Fruit fly (Drosophila melanogaster): Measurements from ENCODE around the gene CG34353.
A peak's percentile ranks its signal among the peaks of the same experiment; 100 is the strongest.

DNA sequence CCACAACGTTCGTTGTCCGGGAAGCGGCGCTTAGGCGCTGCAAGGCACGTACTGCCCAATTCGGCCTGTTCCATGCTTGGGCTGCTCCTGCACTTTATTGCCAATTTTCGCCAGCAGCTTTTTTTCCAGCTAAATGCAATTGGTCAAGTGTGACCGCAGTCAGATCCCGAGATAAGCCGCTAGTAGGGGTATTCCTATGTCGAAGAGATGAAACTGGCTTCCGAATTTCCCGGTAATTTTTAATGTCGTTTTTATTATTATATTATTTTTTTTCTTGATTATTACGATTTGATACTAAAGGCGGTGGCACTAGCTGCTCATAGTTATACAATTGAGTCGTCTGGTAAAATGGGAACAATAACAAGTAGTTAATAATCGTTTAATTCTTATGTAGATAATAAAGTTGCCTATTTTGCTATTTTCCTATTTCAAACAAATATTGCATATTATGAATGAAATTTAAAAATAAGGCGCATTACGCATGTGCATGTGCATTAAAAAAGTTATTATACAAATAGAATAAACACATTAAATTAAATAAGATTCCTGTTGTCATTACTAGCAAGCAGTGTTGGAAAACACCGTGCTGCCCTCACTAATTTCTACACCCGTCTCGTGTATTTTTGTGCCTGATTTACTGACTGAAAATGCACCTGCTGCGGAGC lies 10.8 kb upstream of the CG34353 start, which contains the start of the genes CG5003 and mRpS22:
- TF ChIP-seq CG7045 (GFP tag; optimal IDR thresholded peaks at IDR 0.05) (peak; percentile 68), pad (GFP tag; optimal IDR thresholded peaks at IDR 0.05) (peak; percentile 64), Hr96 (GFP tag; optimal IDR thresholded peaks at IDR 0.05) (peak; percentile 28), CG11617 (GFP tag; optimal IDR thresholded peaks at IDR 0.05) (peak; percentile 78), Mnt (GFP tag; optimal IDR thresholded peaks at IDR 0.05) (peak; percentile 37), toe (GFP tag; optimal IDR thresholded peaks at IDR 0.05) (peak; percentile 77), CG12768 (GFP tag; optimal IDR thresholded peaks at IDR 0.05) (peak; percentile 70), ovo (GFP tag; optimal IDR thresholded peaks at IDR 0.05) (peak; percentile 45), kay (GFP tag; ENCODE audit: borderline replicate concordance) (no peak), cnc (optimal IDR thresholded peaks at IDR 0.05) (no peak), bab1 (GFP tag; optimal IDR thresholded peaks at IDR 0.05) (no peak), CG14711 (tag; optimal IDR thresholded peaks at IDR 0.05) (peak; percentile 44), CG5204 (GFP tag; optimal IDR thresholded peaks at IDR 0.05) (no peak)
